Worm (Caenorhabditis elegans): ENCODE data around the gene Y55D9A.2.

DNA sequence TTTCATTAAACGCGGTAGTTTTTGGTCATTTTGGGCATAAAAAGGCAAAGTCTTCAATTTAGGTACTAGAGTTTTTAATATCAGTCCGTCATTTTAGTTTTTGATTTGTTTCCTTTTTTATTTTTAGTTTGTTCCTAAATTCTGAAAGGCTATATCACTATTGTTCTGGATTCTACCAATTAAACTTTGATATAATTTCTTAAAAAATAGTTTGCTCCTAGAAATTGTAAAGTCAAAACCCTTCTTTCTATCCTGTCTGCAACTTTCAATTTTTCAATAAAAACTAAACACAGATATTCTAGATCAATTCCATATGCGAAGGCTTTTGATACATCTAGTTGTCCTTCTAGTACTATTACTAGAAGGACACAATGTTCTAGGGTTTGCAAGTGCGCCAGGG lies 32.2 kb downstream of the Y55D9A.2 start, which contains the start of gene K08E7.5:
- no peak for TF ChIP-seq ets-7 (tag; optimal IDR thresholded peaks at IDR 0.05)
- no peak for TF ChIP-seq flt-1 (GFP tag; IDR thresholded peaks at IDR 0.05)
- TF ChIP-seq pes-1 (GFP tag; IDR thresholded peaks at IDR 0.05) = no peak
- no peak for TF ChIP-seq tbx-37 (GFP tag; conservative IDR thresholded peaks at IDR 0.05)
- TF ChIP-seq ama-1 (optimal IDR thresholded peaks at IDR 0.05) = no peak

All from whole organism, early embryonic.